Worm (Caenorhabditis elegans): ENCODE measurements around the gene nrf-5.

- TF ChIP-seq unc-62 (GFP tag; optimal IDR thresholded peaks at IDR 0.05) (no peak), snpc-4 (tag; optimal IDR thresholded peaks at IDR 0.05) (no peak)
Observed at ce11 chrV:13830813-13831212, 2.7 kb downstream of the nrf-5 start, which contains the start of gene str-165.

Measured in whole organism, L1 larva.